Fruit fly (Drosophila melanogaster) whole organism, prepupa: ENCODE data around the gene CG14298.

ENCODE experiments used
- Blimp-1 ChIP-seq: fragments of 200-800 bp; sonication (Bioruptor generic); optimal IDR thresholded peaks from 3 replicates; lab custom pipeline; 2017; ENCODE audit warnings: missing biosample characterization, missing genetic modification characterization, mild to moderate bottlenecking, moderate library complexity, missing genetic modification reagents
- CG10631 ChIP-seq: fragments of 200-800 bp; sonication (Bioruptor generic); optimal IDR thresholded peaks from 2 replicates; lab custom pipeline; 2016; ENCODE audit warnings: missing biosample characterization, missing genetic modification characterization
- CG11762 ChIP-seq: fragments of 200-800 bp; sonication (Bioruptor generic); optimal IDR thresholded peaks from 3 replicates; lab custom pipeline; 2016; ENCODE audit warnings: missing biosample characterization, missing genetic modification characterization; ENCODE audit not compliant: insufficient read depth
- CG15336 ChIP-seq: fragments of 200-800 bp; sonication (Bioruptor generic); IDR thresholded peaks from 2 replicates; pipeline ENCODE4 v1.3.6; 2022; ENCODE audit warnings: missing biosample characterization, missing genetic modification characterization
- CG1621 ChIP-seq: fragments of 200-800 bp; sonication (Bioruptor generic); optimal IDR thresholded peaks from 3 replicates; lab custom pipeline; 2018; ENCODE audit warnings: missing biosample characterization, mild to moderate bottlenecking, missing genetic modification characterization
- CG3032 ChIP-seq: fragments of 200-800 bp; optimal IDR thresholded peaks from 2 replicates; lab custom pipeline; 2019; ENCODE audit warnings: missing biosample characterization, mild to moderate bottlenecking, missing genetic modification characterization, moderate library complexity
- CG31627 ChIP-seq: fragments of 200-800 bp; sonication (Bioruptor generic); optimal IDR thresholded peaks from 3 replicates; lab custom pipeline; 2016; ENCODE audit warnings: missing biosample characterization, missing genetic modification characterization
- CG3919 ChIP-seq: fragments of 200-800 bp; sonication (Bioruptor generic); optimal IDR thresholded peaks from 3 replicates; lab custom pipeline; 2016; ENCODE audit warnings: missing biosample characterization, missing genetic modification characterization
- CG6163 ChIP-seq: fragments of 200-800 bp; sonication (Bioruptor generic); IDR thresholded peaks from 3 replicates; pipeline ENCODE4 v1.3.6; 2022; ENCODE audit warnings: missing biosample characterization, missing genetic modification characterization
- CG6276 ChIP-seq: fragments of 200-800 bp; sonication (Bioruptor generic); optimal IDR thresholded peaks from 2 replicates; lab custom pipeline; 2017; ENCODE audit warnings: missing biosample characterization, mild to moderate bottlenecking, missing genetic modification characterization
- CG6792 ChIP-seq: fragments of 200-800 bp; sonication (Bioruptor generic); optimal IDR thresholded peaks from 3 replicates; lab custom pipeline; 2016; ENCODE audit warnings: missing biosample characterization, missing genetic modification characterization
- CG6808 ChIP-seq: fragments of 200-800 bp; sonication (Bioruptor generic); optimal IDR thresholded peaks from 3 replicates; lab custom pipeline; 2017; ENCODE audit warnings: missing biosample characterization, missing genetic modification characterization, mild to moderate bottlenecking, moderate library complexity, missing genetic modification reagents
- CG6854 ChIP-seq: fragments of 200-800 bp; sonication (Bioruptor generic); optimal IDR thresholded peaks from 2 replicates; lab custom pipeline; 2017; ENCODE audit warnings: missing biosample characterization, mild to moderate bottlenecking, missing genetic modification characterization
- CG8319 ChIP-seq: fragments of 200-800 bp; sonication (Bioruptor generic); optimal IDR thresholded peaks from 3 replicates; lab custom pipeline; 2016; ENCODE audit warnings: missing biosample characterization, missing genetic modification characterization
- Eip75B ChIP-seq: fragments of 200-800 bp; sonication (Bioruptor generic); optimal IDR thresholded peaks from 3 replicates; lab custom pipeline; 2016; ENCODE audit warnings: missing biosample characterization, missing genetic modification characterization
- Eip78C ChIP-seq: fragments of 200-800 bp; sonication (Bioruptor generic); peaks from one replicate; lab custom pipeline; 2016; ENCODE audit warnings: missing biosample characterization, missing genetic modification characterization
- Eip93F ChIP-seq: fragments of 200-800 bp; sonication (Bioruptor generic); optimal IDR thresholded peaks from 2 replicates; lab custom pipeline; 2016; ENCODE audit warnings: missing biosample characterization, mild to moderate bottlenecking, missing genetic modification characterization
- Hr38 ChIP-seq: sonication (Bioruptor generic); optimal IDR thresholded peaks from 2 replicates; lab custom pipeline; 2016; ENCODE audit warnings: missing biosample characterization, missing genetic modification characterization
- Hr39 ChIP-seq: fragments of 200-800 bp; sonication (Bioruptor generic); optimal IDR thresholded peaks from 2 replicates; lab custom pipeline; 2016; ENCODE audit warnings: missing biosample characterization, missing genetic modification characterization
- Hr4 ChIP-seq: fragments of 200-800 bp; sonication (Bioruptor generic); optimal IDR thresholded peaks from 3 replicates; lab custom pipeline; 2016; ENCODE audit warnings: missing biosample characterization, missing genetic modification characterization
- Met ChIP-seq: fragments of 200-800 bp; sonication (Bioruptor generic); optimal IDR thresholded peaks from 3 replicates; lab custom pipeline; 2016; ENCODE audit warnings: missing biosample characterization, missing genetic modification characterization
- OdsH ChIP-seq: fragments of 200-800 bp; sonication (Bioruptor generic); optimal IDR thresholded peaks from 3 replicates; lab custom pipeline; 2016; ENCODE audit warnings: missing biosample characterization, missing genetic modification characterization
- Smox ChIP-seq: fragments of 200-800 bp; sonication (Bioruptor generic); optimal IDR thresholded peaks from 3 replicates; lab custom pipeline; 2016; ENCODE audit warnings: missing biosample characterization, missing genetic modification characterization
- Sox102F ChIP-seq: fragments of 200-800 bp; sonication (Bioruptor generic); optimal IDR thresholded peaks from 2 replicates; lab custom pipeline; 2016; ENCODE audit warnings: missing biosample characterization, mild to moderate bottlenecking, missing genetic modification characterization
- Sox15 ChIP-seq: fragments of 200-800 bp; sonication (Bioruptor generic); optimal IDR thresholded peaks from 3 replicates; lab custom pipeline; 2016; ENCODE audit warnings: missing biosample characterization, missing genetic modification characterization
- achi ChIP-seq: fragments of 200-800 bp; sonication (Bioruptor generic); optimal IDR thresholded peaks from 3 replicates; lab custom pipeline; 2016; ENCODE audit warnings: missing biosample characterization, missing genetic modification characterization
- cyc ChIP-seq: fragments of 200-800 bp; sonication (Bioruptor generic); optimal IDR thresholded peaks from 3 replicates; lab custom pipeline; 2016; ENCODE audit warnings: missing biosample characterization, missing genetic modification characterization
- dsx ChIP-seq: fragments of 200-800 bp; optimal IDR thresholded peaks from 3 replicates; lab custom pipeline; 2019; ENCODE audit warnings: missing biosample characterization, mild to moderate bottlenecking, missing genetic modification characterization, moderate library complexity; ENCODE audit not compliant: poor library complexity, severe bottlenecking
- eg ChIP-seq: fragments of 200-800 bp; sonication (Bioruptor generic); IDR thresholded peaks from 3 replicates; pipeline ENCODE4 v1.3.6; 2022; ENCODE audit warnings: missing biosample characterization, missing genetic modification characterization
- esn ChIP-seq: fragments of 200-800 bp; sonication (Bioruptor generic); optimal IDR thresholded peaks from 2 replicates; lab custom pipeline; 2016; ENCODE audit warnings: missing biosample characterization, mild to moderate bottlenecking, missing genetic modification characterization, moderate library complexity
- fd59A ChIP-seq: fragments of 200-800 bp; sonication (Bioruptor generic); optimal IDR thresholded peaks from 2 replicates; lab custom pipeline; 2017; ENCODE audit warnings: missing biosample characterization, mild to moderate bottlenecking, missing genetic modification characterization, missing genetic modification reagents
- fd85E ChIP-seq: fragments of 200-800 bp; sonication (Bioruptor generic); optimal IDR thresholded peaks from 3 replicates; lab custom pipeline; 2016; ENCODE audit warnings: missing biosample characterization, missing genetic modification characterization
- lz ChIP-seq: fragments of 200-800 bp; sonication (Bioruptor generic); optimal IDR thresholded peaks from 3 replicates; lab custom pipeline; 2016; ENCODE audit warnings: missing biosample characterization, missing genetic modification characterization
- net ChIP-seq: fragments of 200-800 bp; sonication (Bioruptor generic); optimal IDR thresholded peaks from 3 replicates; lab custom pipeline; 2016; ENCODE audit warnings: missing biosample characterization, missing genetic modification characterization
- pdm3 ChIP-seq: fragments of 200-800 bp; sonication (Bioruptor generic); optimal IDR thresholded peaks from 3 replicates; lab custom pipeline; 2016; ENCODE audit warnings: missing biosample characterization, missing genetic modification characterization
- spab ChIP-seq: fragments of 200-800 bp; sonication (Bioruptor generic); optimal IDR thresholded peaks from 2 replicates; lab custom pipeline; 2017; ENCODE audit warnings: missing biosample characterization, mild to moderate bottlenecking, missing genetic modification characterization, missing genetic modification reagents
- ss ChIP-seq, 2 experiments: fragments of 200-800 bp; sonication (Bioruptor generic); optimal IDR thresholded peaks; 2 replicates in 1 of 2; 3 replicates in 1 of 2; lab custom pipeline; 2017 to 2018; ENCODE audit warnings: mild to moderate bottlenecking in 2 of 2, missing biosample characterization in 2 of 2, missing genetic modification characterization in 2 of 2, moderate library complexity in 1 of 2
- svp ChIP-seq: fragments of 200-800 bp; sonication (Bioruptor generic); peaks from one replicate; lab custom pipeline; 2016; ENCODE audit warnings: missing biosample characterization, missing genetic modification characterization

Gene CG14298

dm6 chr3R:18923208-18923761 is 48.0 kb downstream of the CG14298 start (continued):
- no peak for TF ChIP-seq lz (GFP tag; lab: Kevin White, UChicago)
- TF ChIP-seq Eip93F (GFP tag; lab: Kevin White, UChicago), result peak; percentile 12
- TF ChIP-seq CG11762 (GFP tag; lab: Kevin White, UChicago), result no peak
- TF ChIP-seq achi (GFP tag; lab: Kevin White, UChicago), result no peak
- TF ChIP-seq cyc (GFP tag; lab: Kevin White, UChicago), result no peak
- peak; percentile 5 for TF ChIP-seq Sox102F
- no peak for TF ChIP-seq fd59A (GFP tag; lab: Kevin White, UChicago)
- TF ChIP-seq Smox, result no peak
- no peak for TF ChIP-seq OdsH
- TF ChIP-seq CG31627 (GFP tag; lab: Kevin White, UChicago), result no peak
- TF ChIP-seq Hr4 (GFP tag; lab: Kevin White, UChicago), result no peak
- TF ChIP-seq net (GFP tag; lab: Kevin White, UChicago), result no peak
- no peak for TF ChIP-seq Blimp-1 (GFP tag; lab: Kevin White, UChicago)
- TF ChIP-seq Eip78C (GFP tag; lab: Kevin White, UChicago), result peak; percentile 64
- TF ChIP-seq CG6792 (GFP tag; lab: Kevin White, UChicago), result no peak
- TF ChIP-seq Met (GFP tag; lab: Kevin White, UChicago), result no peak

dm6 chr3R:18923802-18924635 is 48.7 kb downstream of the CG14298 start:
- TF ChIP-seq CG6808 (GFP tag; lab: Kevin White, UChicago) (no peak), CG3919 (GFP tag; lab: Kevin White, UChicago) (peak; percentile 4), CG6792 (GFP tag; lab: Kevin White, UChicago) (no peak), dsx (GFP tag; lab: Kevin White, UChicago) (peak; percentile 57), CG31627 (GFP tag; lab: Kevin White, UChicago) (no peak), Smox (no peak), Hr38 (no peak), svp (GFP tag; lab: Kevin White, UChicago) (peak; percentile 70), Blimp-1 (GFP tag; lab: Kevin White, UChicago) (no peak), Hr39 (no peak), ss (GFP tag; optimal IDR thresholded peaks at IDR 0.05; lab: Kevin White, UChicago) (no peak), CG3032 (no peak), CG1621 (tag; lab: Kevin White, UChicago) (no peak), eg (no peak), CG6163 (GFP tag; lab: Robert Waterston, UW) (no peak), fd59A (GFP tag; lab: Kevin White, UChicago) (no peak), CG6854 (GFP tag; lab: Kevin White, UChicago) (no peak), spab (GFP tag; lab: Kevin White, UChicago) (no peak), Sox15 (GFP tag; lab: Kevin White, UChicago) (no peak), Eip93F (GFP tag; lab: Kevin White, UChicago) (no peak), Sox102F (peak; percentile 28), Eip78C (GFP tag; lab: Kevin White, UChicago) (peak; percentile 28), CG6276 (GFP tag; lab: Kevin White, UChicago) (no peak), CG10631 (no peak), pdm3 (GFP tag; lab: Kevin White, UChicago) (no peak), CG15336 (peak; percentile 5; the same call in 1 of the 2 replicates)
- TF ChIP-seq, all 60 proteins: peak for 6

- no peak for TF ChIP-seq Eip78C (GFP tag; lab: Kevin White, UChicago)
- TF ChIP-seq svp (GFP tag; lab: Kevin White, UChicago), result no peak
- no peak for TF ChIP-seq esn (GFP tag; lab: Kevin White, UChicago)
- TF ChIP-seq CG1621 (tag; lab: Kevin White, UChicago), result no peak
- TF ChIP-seq CG8319 (GFP tag; lab: Kevin White, UChicago), result no peak
- no peak for TF ChIP-seq Eip75B (GFP tag; lab: Kevin White, UChicago)
- no peak for TF ChIP-seq fd85E (GFP tag; lab: Kevin White, UChicago)
These were observed 49.3 kb downstream of the CG14298 start for dm6 chr3R:18924636-18924977.
